Worm (Caenorhabditis elegans): ENCODE data around the gene frpr-1.

- no peak for TF ChIP-seq sea-1 (GFP tag; conservative IDR thresholded peaks at IDR 0.05)
- TF ChIP-seq pes-1 (GFP tag; IDR thresholded peaks at IDR 0.05), result no peak
- TF ChIP-seq ets-7 (tag; optimal IDR thresholded peaks at IDR 0.05), result no peak
- no peak for TF ChIP-seq ama-1 (optimal IDR thresholded peaks at IDR 0.05)
- TF ChIP-seq hmg-4 (GFP tag; optimal IDR thresholded peaks at IDR 0.05), result no peak
- TF ChIP-seq F13C5.2 (tag; optimal IDR thresholded peaks at IDR 0.05), result no peak
- TF ChIP-seq tbx-37 (GFP tag; conservative IDR thresholded peaks at IDR 0.05), result no peak
Measured at ce11 chrX:8116157-8116556, 13.3 kb downstream of the frpr-1 start, which contains the start of gene hlh-8.
